Worm (Caenorhabditis elegans): Measurements from ENCODE around the gene glb-16.

DNA sequence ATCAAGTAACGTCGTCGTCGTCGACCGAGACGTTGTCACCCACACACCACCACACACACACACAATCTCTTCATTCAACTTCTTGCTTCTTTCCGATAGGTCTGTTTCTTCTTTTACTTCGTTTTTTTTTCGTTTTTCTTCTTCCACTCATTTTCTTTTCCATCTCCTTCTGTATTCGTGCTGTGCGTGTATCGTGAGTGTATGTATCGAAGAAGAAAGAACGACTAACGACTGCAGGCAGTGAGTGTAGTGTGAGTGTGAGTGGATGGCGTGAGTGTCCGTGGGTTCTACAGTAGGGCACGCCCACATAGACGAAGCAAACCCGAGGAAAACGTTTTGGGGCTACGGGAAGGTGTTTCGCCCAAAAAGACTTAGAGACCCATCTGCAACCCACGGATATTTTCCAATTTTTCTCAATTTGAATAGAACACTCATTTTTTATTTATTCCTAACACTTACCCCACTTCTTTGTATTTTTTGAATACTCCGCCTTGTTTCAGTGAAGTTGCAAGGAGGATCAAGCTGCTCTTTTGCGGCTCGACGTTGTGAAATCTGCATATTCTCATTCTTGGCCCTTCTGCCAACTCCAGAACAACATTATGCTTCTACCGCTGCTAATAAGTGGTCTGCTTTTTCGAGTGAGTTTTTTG, 45.8 kb upstream of the glb-16 start, which contains the start of gene adt-2:
- TF ChIP-seq tab-1 (GFP tag; IDR thresholded peaks at IDR 0.05) (no peak), T22C8.4 (GFP tag; IDR thresholded peaks at IDR 0.05) (no peak), ref-1 (GFP tag; conservative IDR thresholded peaks at IDR 0.05) (no peak), flt-1 (GFP tag; IDR thresholded peaks at IDR 0.05) (no peak), ztf-23 (GFP tag; IDR thresholded peaks at IDR 0.05) (no peak), ztf-29 (GFP tag; IDR thresholded peaks at IDR 0.05) (no peak), cog-1 (tag; optimal IDR thresholded peaks at IDR 0.05) (no peak)
